Worm (Caenorhabditis elegans): Measurements from ENCODE around the gene srr-2.
"Not testable (repeated sequence)": the region's sequence is repeated elsewhere in the genome, so short reads cannot be mapped to it uniquely, and the experiment has no call there.

DNA sequence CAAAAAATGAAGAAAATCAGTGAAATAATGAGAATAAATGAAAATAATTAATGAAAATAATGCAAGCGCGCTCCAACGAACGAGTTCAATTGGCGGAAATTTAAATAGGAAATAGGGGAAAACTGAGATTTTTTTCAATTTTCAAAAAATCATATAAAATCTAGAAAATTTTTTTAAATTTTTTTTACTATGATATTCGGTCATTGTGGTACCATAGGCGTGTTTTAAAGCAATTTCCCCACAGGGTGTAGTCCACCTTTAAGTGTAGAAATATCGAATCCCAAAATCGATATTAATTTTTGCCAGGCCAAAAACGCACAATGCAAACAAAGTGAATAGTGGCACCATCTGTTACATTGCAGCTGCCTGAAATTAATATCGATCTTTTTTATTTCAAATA, 47.2 kb upstream of the srr-2 start, which contains the start of gene F21D9.1:
- not testable (repeated sequence) for TF ChIP-seq aly-1 (tag; optimal IDR thresholded peaks at IDR 0.05); flt-1 (GFP tag; IDR thresholded peaks at IDR 0.05); ama-1 (optimal IDR thresholded peaks at IDR 0.05); hmbx-1 (tag; optimal IDR thresholded peaks at IDR 0.05); ets-7 (tag; optimal IDR thresholded peaks at IDR 0.05)
